Worm (Caenorhabditis elegans): ENCODE data around the gene nspg-13.

The nspg-13 gene

ce11 chrX:5226265-5226664 lies 28.7 kb upstream of the nspg-13 start, which contains the start of gene H28G03.3:
H28G03.3 (minus strand) TSS chrX:5226365.
- TF ChIP-seq egl-27 (tag; optimal IDR thresholded peaks at IDR 0.05) (no peak), saeg-2 (GFP tag; IDR thresholded peaks at IDR 0.05) (no peak), fkh-10 (GFP tag; optimal IDR thresholded peaks at IDR 0.05) (no peak), unc-62 (GFP tag; optimal IDR thresholded peaks at IDR 0.05 in 1 of 2) (peak in 1 of 2 experiments; percentile 11), unc-62 (tag; optimal IDR thresholded peaks at IDR 0.05) (no peak)

- TF ChIP-seq set-16 (GFP tag; IDR thresholded peaks at IDR 0.05) (no peak), unc-62 (GFP tag; optimal IDR thresholded peaks at IDR 0.05 in 1 of 2) (peak in 1 of 2 experiments; percentile 57), unc-62 (tag; optimal IDR thresholded peaks at IDR 0.05) (no peak), nhr-42 (GFP tag; IDR thresholded peaks at IDR 0.05) (no peak), ZK337.2 (GFP tag; IDR thresholded peaks at IDR 0.05) (no peak), lin-29 (GFP tag; IDR thresholded peaks at IDR 0.05) (no peak), nhr-41 (GFP tag; IDR thresholded peaks at IDR 0.05) (no peak), aha-1 (tag) (peak; percentile 61), R02D3.7 (tag; optimal IDR thresholded peaks at IDR 0.05) (no peak), skn-1 (tag; optimal IDR thresholded peaks at IDR 0.05) (no peak), F44E2.7 (GFP tag; IDR thresholded peaks at IDR 0.05) (no peak), nhr-102 (tag; optimal IDR thresholded peaks at IDR 0.05) (no peak), egl-43 (GFP tag; IDR thresholded peaks at IDR 0.05) (no peak), sdz-12 (GFP tag; optimal IDR thresholded peaks at IDR 0.05) (no peak)
Observed at ce11 chrX:5238246-5238645, 16.7 kb upstream of the nspg-13 start.

ce11 chrX:5243382-5243979 lies 11.5 kb upstream of the nspg-13 start, which contains the start of gene mtm-5:
mtm-5 (minus strand) TSS chrX:5243408.
- TF ChIP-seq zip-11 (GFP tag; IDR thresholded peaks at IDR 0.05): no peak
- TF ChIP-seq lin-38 (GFP tag; IDR thresholded peaks at IDR 0.05): no peak
- TF ChIP-seq egl-43 (GFP tag; IDR thresholded peaks at IDR 0.05): no peak
- TF ChIP-seq attf-4 (tag; optimal IDR thresholded peaks at IDR 0.05): no peak
- no peak for TF ChIP-seq unc-62 (GFP tag; optimal IDR thresholded peaks at IDR 0.05 in 1 of 2)
- TF ChIP-seq unc-62 (tag; optimal IDR thresholded peaks at IDR 0.05): no peak
- no peak for TF ChIP-seq hlh-30 (tag; optimal IDR thresholded peaks at IDR 0.05; ENCODE audit: insufficient read depth)
- TF ChIP-seq T26A8.4 (GFP tag; IDR thresholded peaks at IDR 0.05): no peak
- no peak for TF ChIP-seq nhr-77 (tag; optimal IDR thresholded peaks at IDR 0.05)
- TF ChIP-seq jun-1 (tag; optimal IDR thresholded peaks at IDR 0.05): no peak
- TF ChIP-seq hmg-1.1 (GFP tag; IDR thresholded peaks at IDR 0.05): no peak
- no peak for TF ChIP-seq egl-27 (tag; optimal IDR thresholded peaks at IDR 0.05)
- peak; percentile 32 for TF ChIP-seq mes-2 (tag; optimal IDR thresholded peaks at IDR 0.05; ENCODE audit: poor library complexity, severe bottlenecking)
- no peak for TF ChIP-seq aly-2 (tag; optimal IDR thresholded peaks at IDR 0.05)
- TF ChIP-seq D1046.2 (GFP tag; IDR thresholded peaks at IDR 0.05): no peak
- no peak for TF ChIP-seq lin-13 (GFP tag; optimal IDR thresholded peaks at IDR 0.05)
- TF ChIP-seq hlh-11 (tag; optimal IDR thresholded peaks at IDR 0.05): peak; percentile 55
- TF ChIP-seq R02D3.7 (tag; optimal IDR thresholded peaks at IDR 0.05): no peak
- TF ChIP-seq lin-15B (tag; optimal IDR thresholded peaks at IDR 0.05): no peak
- TF ChIP-seq Y5F2A.4 (GFP tag; optimal IDR thresholded peaks at IDR 0.05): no peak
- TF ChIP-seq lin-1 (GFP tag; IDR thresholded peaks at IDR 0.05): peak; percentile 14; the same call in 1 of the 2 replicates
- no peak for TF ChIP-seq gei-8 (GFP tag; optimal IDR thresholded peaks at IDR 0.05)
- TF ChIP-seq pqm-1 (tag; optimal IDR thresholded peaks at IDR 0.05): peak; percentile 68
- TF ChIP-seq pha-4 (GFP tag; IDR thresholded peaks at IDR 0.05): no peak
- no peak for TF ChIP-seq pha-4 (tag; optimal IDR thresholded peaks at IDR 0.05)
- no peak for TF ChIP-seq lin-39 (tag; optimal IDR thresholded peaks at IDR 0.05)
- TF ChIP-seq rbr-2 (tag; optimal IDR thresholded peaks at IDR 0.05): no peak
- TF ChIP-seq ceh-82 (tag; optimal IDR thresholded peaks at IDR 0.05): no peak
- no peak for TF ChIP-seq ztf-11 (tag; optimal IDR thresholded peaks at IDR 0.05)
- no peak for TF ChIP-seq dmd-8 (GFP tag; IDR thresholded peaks at IDR 0.05)
- no peak for TF ChIP-seq ZK337.2 (GFP tag; IDR thresholded peaks at IDR 0.05)
- TF ChIP-seq ctbp-1 (GFP tag; IDR thresholded peaks at IDR 0.05): no peak
- no peak for TF ChIP-seq nhr-102 (tag; optimal IDR thresholded peaks at IDR 0.05)
- no peak for TF ChIP-seq skn-1 (tag; optimal IDR thresholded peaks at IDR 0.05)
- no peak for TF ChIP-seq arid-1 (GFP tag; conservative IDR thresholded peaks at IDR 0.05)
- TF ChIP-seq F49E8.2 (tag; optimal IDR thresholded peaks at IDR 0.05; ENCODE audit: borderline replicate concordance): no peak
- TF ChIP-seq ama-1 (optimal IDR thresholded peaks at IDR 0.05): no peak
- TF ChIP-seq dmd-6 (GFP tag; IDR thresholded peaks at IDR 0.05): peak; percentile 65; the same call in 1 of the 2 replicates
